Worm (Caenorhabditis elegans) whole organism, L1 larva: ENCODE data around the gene F31A3.3.

Experiments
- aha-1 ChIP-seq: fragments of 150-350 bp; optimal IDR thresholded peaks from 2 replicates; lab custom pipeline; 2014; ENCODE audit warnings: missing biosample characterization, missing genetic modification characterization
- efl-1 ChIP-seq, 4 experiments: fragments of 150-350 bp; optimal IDR thresholded peaks in 3 of 4; peaks in 1 of 4; 1 replicate in 1 of 4; 2 replicates in 3 of 4; lab custom pipeline; 2014; ENCODE audit warnings: missing biosample characterization in 2 of 4, missing genetic modification characterization in 2 of 4, missing genetic modification reagents in 2 of 4
- lin-13 ChIP-seq: fragments of 150-350 bp; optimal IDR thresholded peaks from 2 replicates; lab custom pipeline; 2014; ENCODE audit warnings: missing biosample characterization, missing genetic modification reagents, missing genetic modification characterization
- ztf-11 ChIP-seq, 2 experiments: sonication (generic microtip); optimal IDR thresholded peaks; 2 replicates each; lab custom pipeline; 2016 to 2017; ENCODE audit warnings: missing genetic modification characterization in 2 of 2, missing biosample characterization in 1 of 2, missing compliant biosample characterization in 1 of 2

ce11 chrX:17518293-17518692 is 15.6 kb downstream of the F31A3.3 start:
- TF ChIP-seq lin-13 (GFP tag; lab: Kevin White, UChicago) (no peak), ztf-11 (tag; optimal IDR thresholded peaks at IDR 0.05; lab: Kevin White, UChicago) (no peak), efl-1 (optimal IDR thresholded peaks at IDR 0.05; lab: Kevin White, UChicago) (no peak), efl-1 (GFP tag; optimal IDR thresholded peaks at IDR 0.05 in 1 of 2; lab: Kevin White, UChicago) (no peak), aha-1 (tag; lab: Kevin White, UChicago) (no peak)
